Fruit fly (Drosophila melanogaster) whole organism, embryonic: Measurements from ENCODE around the gene Lsp2.

Experiments
- ATbp ChIP-seq: fragments of 200-800 bp; sonication (Bioruptor generic); optimal IDR thresholded peaks from 2 replicates; lab custom pipeline; 2017; ENCODE audit warnings: missing biosample characterization, mild to moderate bottlenecking, missing genetic modification characterization, missing genetic modification reagents
- Abd-B ChIP-seq: fragments of 200-800 bp; sonication (Bioruptor generic); optimal IDR thresholded peaks from 2 replicates; lab custom pipeline; 2018; ENCODE audit warnings: missing biosample characterization, mild to moderate bottlenecking, missing genetic modification characterization, moderate library complexity
- Asciz ChIP-seq: fragments of 200-800 bp; sonication (Bioruptor generic); optimal IDR thresholded peaks from 2 replicates; lab custom pipeline; 2017; ENCODE audit warnings: missing biosample characterization, mild to moderate bottlenecking, missing genetic modification characterization, missing genetic modification reagents
- Bdp1 ChIP-seq: fragments of 200-800 bp; sonication (Bioruptor generic); optimal IDR thresholded peaks from 3 replicates; lab custom pipeline; 2016; ENCODE audit warnings: missing biosample characterization, missing genetic modification characterization
- CG10565 ChIP-seq: fragments of 200-800 bp; sonication (Bioruptor generic); optimal IDR thresholded peaks from 3 replicates; lab custom pipeline; 2016; ENCODE audit warnings: missing biosample characterization, mild to moderate bottlenecking, missing genetic modification characterization
- CG12236 ChIP-seq: fragments of 200-800 bp; sonication (Bioruptor generic); optimal IDR thresholded peaks from 2 replicates; lab custom pipeline; 2016; ENCODE audit warnings: missing biosample characterization, missing genetic modification characterization
- CG17328 ChIP-seq: fragments of 200-800 bp; sonication (Bioruptor generic); IDR thresholded peaks from 2 replicates; pipeline ENCODE4 v1.3.6; 2022; ENCODE audit warnings: missing biosample characterization, missing genetic modification characterization
- CG31224 ChIP-seq: fragments of 200-800 bp; sonication (Bioruptor generic); IDR thresholded peaks from 2 replicates; pipeline ENCODE4 v1.3.6; 2022; ENCODE audit warnings: missing biosample characterization, missing genetic modification characterization
- CG32532 ChIP-seq: fragments of 200-800 bp; sonication (Bioruptor generic); IDR thresholded peaks from 2 replicates; pipeline ENCODE4 v1.3.6; 2022; ENCODE audit warnings: missing biosample characterization, missing genetic modification characterization
- CG42726 ChIP-seq: fragments of 200-800 bp; sonication (Bioruptor generic); IDR thresholded peaks from 2 replicates; pipeline ENCODE4 v1.3.6; 2022; ENCODE audit warnings: missing biosample characterization, missing genetic modification characterization; ENCODE audit not compliant: partially characterized antibody
- CG6791 ChIP-seq: fragments of 200-800 bp; sonication (Bioruptor generic); IDR thresholded peaks from 3 replicates; pipeline ENCODE4 v1.3.6; 2022; ENCODE audit warnings: missing biosample characterization, missing genetic modification characterization; ENCODE audit not compliant: partially characterized antibody
- CG6813 ChIP-seq: fragments of 200-800 bp; sonication (Bioruptor generic); optimal IDR thresholded peaks from 2 replicates; lab custom pipeline; 2017; ENCODE audit warnings: missing biosample characterization, missing genetic modification characterization, mild to moderate bottlenecking, moderate library complexity, missing genetic modification reagents
- CG7786 ChIP-seq: fragments of 200-800 bp; sonication (Bioruptor generic); optimal IDR thresholded peaks from 2 replicates; lab custom pipeline; 2016; ENCODE audit warnings: missing biosample characterization, missing genetic modification characterization
- CG8944 ChIP-seq: fragments of 200-800 bp; sonication (Bioruptor generic); optimal IDR thresholded peaks from 3 replicates; lab custom pipeline; 2016; ENCODE audit warnings: missing biosample characterization, missing genetic modification characterization
- CG9727 ChIP-seq: fragments of 200-800 bp; sonication (Bioruptor generic); optimal IDR thresholded peaks from 3 replicates; lab custom pipeline; 2017; ENCODE audit warnings: missing biosample characterization, mild to moderate bottlenecking, missing genetic modification characterization
- Dek ChIP-seq: fragments of 200-800 bp; sonication (Bioruptor generic); optimal IDR thresholded peaks from 3 replicates; lab custom pipeline; 2019; ENCODE audit warnings: missing biosample characterization, mild to moderate bottlenecking, missing genetic modification characterization, moderate library complexity
- Fer1 ChIP-seq: fragments of 200-800 bp; sonication (Bioruptor generic); optimal IDR thresholded peaks from 2 replicates; lab custom pipeline; 2017; ENCODE audit warnings: missing biosample characterization, mild to moderate bottlenecking, missing genetic modification characterization
- Fer3 ChIP-seq: fragments of 200-800 bp; sonication (Bioruptor generic); optimal IDR thresholded peaks from 2 replicates; lab custom pipeline; 2018; ENCODE audit warnings: missing biosample characterization, mild to moderate bottlenecking, missing genetic modification characterization, moderate library complexity
- Lpt ChIP-seq: fragments of >200 bp; optimal IDR thresholded peaks from 2 replicates; lab custom pipeline; 2018; ENCODE audit warnings: missing biosample characterization, missing genetic modification characterization
- Mad ChIP-seq: fragments of 200-800 bp; sonication (Bioruptor generic); optimal IDR thresholded peaks from 2 replicates; lab custom pipeline; 2016; ENCODE audit warnings: missing biosample characterization, missing genetic modification characterization
- Med ChIP-seq: fragments of 200-800 bp; sonication (Bioruptor generic); peaks from one replicate; lab custom pipeline; 2016; ENCODE audit warnings: missing biosample characterization, missing genetic modification characterization, mild to moderate bottlenecking, inconsistent platforms, moderate library complexity
- Mrtf ChIP-seq: fragments of 200-800 bp; sonication (Bioruptor generic); IDR thresholded peaks from 3 replicates; pipeline ENCODE4 v1.3.6; 2022; ENCODE audit warnings: missing biosample characterization, missing genetic modification characterization
- NFAT ChIP-seq: fragments of 200-800 bp; sonication (Bioruptor generic); IDR thresholded peaks from 2 replicates; pipeline ENCODE4 v1.3.6; 2022; ENCODE audit warnings: missing biosample characterization, missing genetic modification characterization
- Oli ChIP-seq: fragments of 200-800 bp; sonication (Bioruptor generic); optimal IDR thresholded peaks from 2 replicates; lab custom pipeline; 2018; ENCODE audit warnings: missing biosample characterization, mild to moderate bottlenecking, missing genetic modification characterization, moderate library complexity
- Rx ChIP-seq: fragments of 200-800 bp; sonication (Bioruptor generic); IDR thresholded peaks from 2 replicates; pipeline ENCODE4 v1.3.6; 2022; ENCODE audit warnings: missing biosample characterization, missing genetic modification characterization
- Sry-δ ChIP-seq: fragments of 200-800 bp; sonication (Bioruptor generic); optimal IDR thresholded peaks from 2 replicates; lab custom pipeline; 2016; ENCODE audit warnings: missing biosample characterization, missing genetic modification characterization
- Taf1 ChIP-seq: fragments of 200-800 bp; sonication (Bioruptor generic); IDR thresholded peaks from 2 replicates; pipeline ENCODE4 v1.3.6; 2022; ENCODE audit warnings: missing biosample characterization, missing genetic modification characterization
- Xrp1 ChIP-seq: fragments of 200-800 bp; sonication (Bioruptor generic); IDR thresholded peaks from 2 replicates; pipeline ENCODE4 v1.3.6; 2022; ENCODE audit warnings: missing biosample characterization, missing genetic modification characterization
- abd-A ChIP-seq: fragments of 200-800 bp; sonication (Bioruptor generic); optimal IDR thresholded peaks from 3 replicates; lab custom pipeline; 2019; ENCODE audit warnings: missing biosample characterization, mild to moderate bottlenecking, missing genetic modification characterization, moderate library complexity
- bbx ChIP-seq: fragments of 200-800 bp; sonication (Bioruptor generic); IDR thresholded peaks from 2 replicates; pipeline ENCODE4 v1.3.6; 2022; ENCODE audit warnings: missing biosample characterization, missing genetic modification characterization; ENCODE audit not compliant: partially characterized antibody
- br ChIP-seq: fragments of >200 bp; optimal IDR thresholded peaks from 2 replicates; lab custom pipeline; 2017
- dmrt11E ChIP-seq: fragments of 200-800 bp; sonication (Bioruptor generic); optimal IDR thresholded peaks from 3 replicates; lab custom pipeline; 2018; ENCODE audit warnings: missing biosample characterization, mild to moderate bottlenecking, missing genetic modification characterization, moderate library complexity
- gt ChIP-seq: fragments of 200-800 bp; sonication (Bioruptor generic); IDR thresholded peaks from 2 replicates; pipeline ENCODE4 v1.3.6; 2022; ENCODE audit warnings: missing biosample characterization, missing genetic modification characterization
- insv ChIP-seq, 2 experiments: fragments of 200-800 bp; sonication (Bioruptor generic); optimal IDR thresholded peaks; 3 replicates each; lab custom pipeline; 2016 to 2018; ENCODE audit warnings: missing biosample characterization in 2 of 2, missing genetic modification characterization in 2 of 2
- jigr1 ChIP-seq: fragments of 200-800 bp; sonication (Bioruptor generic); IDR thresholded peaks from 3 replicates; pipeline ENCODE4 v1.3.6; 2022; ENCODE audit warnings: missing biosample characterization, missing genetic modification characterization
- klu ChIP-seq: fragments of 200-800 bp; sonication (Bioruptor generic); IDR thresholded peaks from 2 replicates; pipeline ENCODE4 v1.3.6; 2022; ENCODE audit warnings: missing biosample characterization, missing genetic modification characterization
- odd ChIP-seq: fragments of 200-800 bp; sonication (Bioruptor generic); optimal IDR thresholded peaks from 2 replicates; lab custom pipeline; 2017; ENCODE audit warnings: missing biosample characterization, mild to moderate bottlenecking, missing genetic modification characterization
- pita ChIP-seq: fragments of 200-800 bp; sonication (Bioruptor generic); optimal IDR thresholded peaks from 2 replicates; lab custom pipeline; 2017; ENCODE audit warnings: missing biosample characterization, mild to moderate bottlenecking, missing genetic modification characterization
- pum ChIP-seq: fragments of 200-800 bp; sonication (Bioruptor generic); optimal IDR thresholded peaks from 2 replicates; lab custom pipeline; 2016; ENCODE audit warnings: missing biosample characterization, missing genetic modification characterization
- slp2 ChIP-seq: fragments of 200-800 bp; sonication (Bioruptor generic); optimal IDR thresholded peaks from 2 replicates; lab custom pipeline; 2016; ENCODE audit warnings: missing biosample characterization, missing genetic modification characterization
- ttk ChIP-seq: fragments of 200-800 bp; sonication (Bioruptor generic); IDR thresholded peaks from 2 replicates; pipeline ENCODE4 v2.1.2; 2022; ENCODE audit warnings: missing biosample characterization, missing genetic modification characterization

Gene Lsp2

DNA sequence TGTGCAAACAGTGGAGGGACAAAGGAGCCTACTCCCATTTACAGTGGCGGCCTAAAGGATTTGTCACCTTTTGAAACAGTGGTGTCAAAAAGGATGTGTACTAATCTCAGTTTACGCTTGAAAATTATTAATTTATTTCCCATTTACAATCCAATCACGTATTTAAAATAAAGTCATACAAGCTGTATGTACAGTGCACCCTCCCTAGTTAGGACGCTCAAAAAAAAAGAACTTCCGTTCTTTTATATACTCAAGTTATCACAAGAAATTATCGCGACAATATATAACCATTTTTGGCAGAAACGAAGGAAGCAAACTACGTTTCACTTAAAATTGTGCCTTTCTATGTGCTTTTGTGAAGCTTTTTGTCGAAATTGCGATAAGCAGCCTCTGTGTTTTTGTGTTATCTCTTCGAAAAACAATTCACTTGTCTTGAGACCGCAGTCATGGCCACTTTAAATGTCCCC, 10.1 kb downstream of the Lsp2 start (continued):
- TF ChIP-seq CG9727 (peak; percentile 44), Dek (tag; lab: Kevin White, UChicago) (peak; percentile 50), Bdp1 (no peak), CG7786 (no peak), CG10565 (GFP tag; lab: Kevin White, UChicago) (no peak), Abd-B (GFP tag; lab: Kevin White, UChicago) (no peak), Fer3 (tag; lab: Kevin White, UChicago) (peak; percentile 50), ttk (GFP tag; lab: Robert Waterston, UW) (0 out of 2 replicates have a peak, but pooled peaks have one; percentile 44), CG32532 (GFP tag; lab: Robert Waterston, UW) (peak; percentile 57; the same call in 1 of the 2 replicates), CG42726 (GFP tag; lab: Robert Waterston, UW) (no peak), br (no peak), insv (GFP tag; optimal IDR thresholded peaks at IDR 0.05; lab: Kevin White, UChicago) (no peak), Mrtf (GFP tag; lab: Robert Waterston, UW) (no peak), klu (GFP tag; lab: Robert Waterston, UW) (no peak), dmrt11E (tag; lab: Kevin White, UChicago) (no peak), Xrp1 (GFP tag; lab: Robert Waterston, UW) (no peak; the same call in 1 of the 2 replicates), Fer1 (GFP tag; lab: Kevin White, UChicago) (peak; percentile 57), NFAT (GFP tag; lab: Robert Waterston, UW) (no peak), Asciz (GFP tag; lab: Kevin White, UChicago) (peak; percentile 19), pita (GFP tag; lab: Kevin White, UChicago) (no peak), Med (GFP tag; lab: Kevin White, UChicago) (peak; percentile 92), Lpt (GFP tag; lab: Kevin White, UChicago) (no peak), ATbp (GFP tag; lab: Kevin White, UChicago) (peak; percentile 49), CG6791 (GFP tag; lab: Robert Waterston, UW) (0 out of 3 replicates have a peak, but pooled peaks have one; percentile 24), Oli (tag; lab: Kevin White, UChicago) (peak; percentile 57), abd-A (tag; lab: Kevin White, UChicago) (no peak), CG12236 (no peak), CG6813 (GFP tag; lab: Kevin White, UChicago) (no peak), Rx (GFP tag; lab: Robert Waterston, UW) (no peak), Mad (GFP tag; lab: Kevin White, UChicago) (no peak), odd (GFP tag; lab: Kevin White, UChicago) (peak; percentile 19), CG8944 (GFP tag; lab: Kevin White, UChicago) (peak; percentile 41), bbx (GFP tag; lab: Robert Waterston, UW) (no peak), slp2 (GFP tag; lab: Kevin White, UChicago) (no peak), CG17328 (GFP tag; lab: Robert Waterston, UW) (0 out of 2 replicates have a peak, but pooled peaks have one; percentile 26), CG31224 (0 out of 2 replicates have a peak, but pooled peaks have one; percentile 16), Taf1 (GFP tag; lab: Robert Waterston, UW) (no peak), gt (GFP tag; lab: Robert Waterston, UW) (no peak), pum (GFP tag; lab: Kevin White, UChicago) (peak; percentile 49), Sry-δ (GFP tag; lab: Kevin White, UChicago) (no peak), jigr1 (no peak)
